Fruit fly (Drosophila melanogaster): ENCODE results near the gene CG34331.

DNA sequence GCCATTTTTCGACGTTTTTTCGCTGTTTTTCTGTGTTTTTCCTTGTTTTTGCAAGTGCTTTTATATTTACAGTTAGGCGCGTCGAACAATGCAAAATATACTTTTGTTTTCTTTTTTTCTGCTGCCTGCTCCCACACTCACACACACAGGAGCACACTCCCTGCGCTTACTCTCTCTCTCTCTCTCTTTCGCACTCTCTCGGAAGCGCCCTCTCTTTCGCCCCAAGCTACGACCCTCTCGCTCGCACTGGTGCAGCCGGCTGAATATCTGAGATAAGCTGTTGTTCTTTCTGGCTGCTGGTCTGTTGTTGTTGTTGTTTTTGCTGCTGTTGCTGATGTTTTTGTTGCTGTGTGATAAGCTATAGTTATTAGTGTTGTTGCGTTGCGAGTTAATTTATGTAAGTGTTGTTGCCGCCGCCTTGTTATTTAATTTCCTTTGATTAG lies 36.7 kb downstream of the CG34331 start:
- TF ChIP-seq h (optimal IDR thresholded peaks at IDR 0.05) (no peak), ttk (optimal IDR thresholded peaks at IDR 0.05) (no peak), Myc (optimal IDR thresholded peaks at IDR 0.05) (no peak), psq (optimal IDR thresholded peaks at IDR 0.05) (no peak)
